Worm (Caenorhabditis elegans): ENCODE measurements around the gene sir-2.1.

ce11 chrIV:10382894-10383293, 16.9 kb upstream of the sir-2.1 start:
- no peak for TF ChIP-seq med-1 (GFP tag; optimal IDR thresholded peaks at IDR 0.05; ENCODE audit: insufficient read depth)
- no peak for TF ChIP-seq ztf-23 (GFP tag; IDR thresholded peaks at IDR 0.05)
- TF ChIP-seq flt-1 (GFP tag; IDR thresholded peaks at IDR 0.05) = no peak
- no peak for TF ChIP-seq klf-2 (GFP tag; conservative IDR thresholded peaks at IDR 0.05)
- no peak for TF ChIP-seq T22C8.4 (GFP tag; IDR thresholded peaks at IDR 0.05)
